Worm (Caenorhabditis elegans) whole organism, midembryonic: Measurements from ENCODE around the gene K06B9.6.
"Not testable (repeated sequence)": the region's sequence is repeated elsewhere in the genome, so short reads cannot be mapped to it uniquely, and the experiment has no call there.

ENCODE experiments used
- T22C8.4 ChIP-seq: fragments of 200-800 bp; sonication (Bioruptor generic); IDR thresholded peaks from 2 replicates; pipeline ENCODE4 v1.3.6; 2022; ENCODE audit warnings: missing genetic modification characterization, missing compliant biosample characterization
- cog-1 ChIP-seq: sonication (generic microtip); optimal IDR thresholded peaks from 2 replicates; lab custom pipeline; 2016; ENCODE audit warnings: missing genetic modification characterization, missing compliant biosample characterization
- flt-1 ChIP-seq: fragments of 200-800 bp; sonication (Bioruptor generic); IDR thresholded peaks from 2 replicates; pipeline ENCODE4 v1.3.6; 2022; ENCODE audit warnings: missing genetic modification characterization, missing compliant biosample characterization
- klf-2 ChIP-seq: fragments of 200-800 bp; sonication (Bioruptor generic); conservative IDR thresholded peaks from 2 replicates; pipeline ENCODE4 v1.3.6; 2022; ENCODE audit warnings: missing genetic modification reagents, missing genetic modification characterization, missing compliant biosample characterization
- med-1 ChIP-seq: sonication (generic microtip); optimal IDR thresholded peaks from 2 replicates; lab custom pipeline; 2017; ENCODE audit warnings: missing genetic modification characterization, mild to moderate bottlenecking, missing compliant biosample characterization, antibody characterized with exemption, missing genetic modification reagents; ENCODE audit not compliant: insufficient read depth
- ref-1 ChIP-seq: fragments of 200-800 bp; sonication (Bioruptor generic); conservative IDR thresholded peaks from 2 replicates; pipeline ENCODE4 v1.3.6; 2022; ENCODE audit warnings: missing genetic modification reagents, missing genetic modification characterization, missing compliant biosample characterization
- tab-1 ChIP-seq: fragments of 200-800 bp; sonication (Bioruptor generic); IDR thresholded peaks from 2 replicates; pipeline ENCODE4 v1.3.6; 2022; ENCODE audit warnings: missing genetic modification characterization, missing compliant biosample characterization
- ztf-23 ChIP-seq: fragments of 200-800 bp; sonication (Bioruptor generic); IDR thresholded peaks from 2 replicates; pipeline ENCODE4 v1.3.6; 2022; ENCODE audit warnings: missing genetic modification reagents, missing genetic modification characterization, missing compliant biosample characterization
- ztf-29 ChIP-seq: fragments of 200-800 bp; sonication (Bioruptor generic); IDR thresholded peaks from 2 replicates; pipeline ENCODE4 v1.3.6; 2022; ENCODE audit warnings: missing genetic modification reagents, missing genetic modification characterization, missing compliant biosample characterization

The K06B9.6 gene

DNA sequence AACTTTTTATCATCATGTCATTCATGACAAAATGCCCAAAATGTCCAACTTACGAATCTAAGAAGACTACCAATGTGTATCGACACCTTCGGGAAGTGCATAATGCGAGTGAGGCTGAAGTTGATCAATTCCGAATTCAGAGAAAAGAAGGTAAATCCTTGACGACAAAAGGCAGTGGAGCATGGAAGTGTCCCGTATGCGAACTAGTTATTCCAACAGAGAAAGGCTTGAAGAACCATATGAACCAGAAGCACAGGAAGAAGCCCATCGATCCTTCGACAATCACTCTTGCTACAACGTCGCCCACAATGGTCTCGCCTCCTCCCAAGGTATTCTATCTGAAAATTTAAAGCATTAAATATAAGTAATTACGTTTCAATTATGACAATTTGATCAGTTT, 10.5 kb downstream of the K06B9.6 start, which contains the start of gene K08D10.11:
K08D10.11 (minus strand) TSS at position 101 of the 400 bp plus-strand sequence.
- not testable (repeated sequence) for TF ChIP-seq klf-2 (GFP tag; lab: Robert Waterston, UW); ztf-29 (GFP tag; lab: Robert Waterston, UW); cog-1 (tag; lab: Kevin White, UChicago)

DNA sequence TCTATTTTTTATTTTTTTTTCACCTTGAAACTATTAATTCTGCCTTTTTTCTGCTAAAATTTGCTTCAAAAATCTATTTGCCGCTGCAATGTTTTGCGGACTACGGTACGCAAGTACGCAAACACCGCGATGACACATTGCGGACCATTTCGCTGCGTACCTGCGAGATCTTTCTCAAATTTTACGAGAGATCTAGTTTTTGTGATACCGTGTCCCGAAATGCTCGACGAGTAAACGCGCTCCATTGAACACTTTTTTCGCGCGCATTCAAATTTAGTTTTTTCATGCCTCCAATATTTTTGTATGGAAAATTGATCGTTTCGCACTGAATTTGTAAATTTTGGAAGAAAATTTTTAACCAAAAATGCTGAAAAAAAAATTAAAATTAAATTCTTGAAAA, 11.9 kb downstream of the K06B9.6 start:
- TF ChIP-seq flt-1, result peak; percentile 51; the same call in 1 of the 2 replicates
- peak; percentile 78 for TF ChIP-seq ztf-23 (GFP tag; lab: Robert Waterston, UW)

DNA sequence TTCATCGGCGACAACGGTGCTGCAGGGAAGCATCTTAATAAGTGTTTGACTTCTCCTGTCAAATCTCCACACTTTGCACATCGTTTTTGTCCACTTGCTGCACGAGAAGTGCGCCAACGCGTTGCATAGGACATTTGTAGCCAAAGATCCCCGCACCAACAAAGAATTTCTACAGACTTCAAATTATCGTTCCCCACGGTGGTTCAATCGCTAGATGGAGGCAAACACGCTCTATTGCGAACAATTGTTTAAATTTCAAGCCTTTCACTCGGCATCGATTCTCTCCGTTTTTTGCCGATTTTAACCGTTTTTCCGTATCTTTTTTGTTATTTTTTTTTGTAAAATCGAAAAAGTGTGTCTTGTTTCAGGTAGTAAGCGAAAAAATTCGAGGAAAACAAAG, 16.6 kb downstream of the K06B9.6 start:
- 0 out of 2 replicates have a peak, but pooled peaks have one; percentile 39 for TF ChIP-seq ztf-23 (GFP tag; lab: Robert Waterston, UW)

DNA sequence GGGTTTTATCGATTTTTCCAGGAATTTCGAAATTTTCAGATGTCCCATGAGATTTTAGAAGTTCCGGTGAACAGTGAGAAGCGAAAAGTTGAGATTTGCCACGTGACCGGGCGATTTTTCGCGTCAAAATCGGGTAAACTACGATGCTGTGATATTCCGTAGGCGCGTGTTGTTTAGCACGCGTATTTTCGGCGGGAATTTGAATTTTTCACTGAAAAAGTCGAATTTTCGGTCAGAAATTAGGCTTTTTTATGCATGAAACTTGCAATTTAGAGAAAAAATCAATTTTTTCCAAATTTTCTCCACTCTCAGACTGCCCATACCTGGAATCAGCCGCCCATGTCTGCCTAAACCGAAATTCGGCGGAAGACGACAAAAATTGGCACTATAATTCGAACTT, 18.2 kb downstream of the K06B9.6 start, which contains the start of gene tsen-34:
tsen-34 (plus strand) TSS at position 34 of the 400 bp plus-strand sequence.
- TF ChIP-seq ztf-29 (GFP tag; lab: Robert Waterston, UW) (no peak), tab-1 (no peak), T22C8.4 (GFP tag; lab: Robert Waterston, UW) (no peak), ztf-23 (GFP tag; lab: Robert Waterston, UW) (no peak), flt-1 (no peak), ref-1 (GFP tag; lab: Robert Waterston, UW) (no peak), klf-2 (GFP tag; lab: Robert Waterston, UW) (no peak), med-1 (GFP tag; lab: Kevin White, UChicago) (no peak)

DNA sequence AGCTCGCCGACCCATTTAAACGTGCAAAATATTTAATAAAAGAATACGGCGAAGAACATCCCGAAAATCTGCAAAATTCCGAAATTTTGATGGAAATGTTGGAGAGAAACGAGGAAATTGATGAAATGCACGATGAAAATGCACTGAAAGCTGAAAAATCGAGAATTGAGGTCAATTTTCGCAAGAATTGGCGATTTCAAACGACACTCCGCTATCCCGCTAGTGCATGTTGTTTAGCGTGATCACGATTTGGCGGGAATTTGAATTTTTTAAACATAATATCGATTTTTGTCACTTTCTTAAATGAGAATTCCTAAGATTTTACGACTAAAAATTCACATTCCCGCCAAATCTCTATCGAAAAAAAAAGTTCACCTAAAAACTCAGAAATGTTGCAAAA, 19.1 kb downstream of the K06B9.6 start:
- TF ChIP-seq med-1 (GFP tag; lab: Kevin White, UChicago) (no peak), ztf-29 (GFP tag; lab: Robert Waterston, UW) (no peak)

DNA sequence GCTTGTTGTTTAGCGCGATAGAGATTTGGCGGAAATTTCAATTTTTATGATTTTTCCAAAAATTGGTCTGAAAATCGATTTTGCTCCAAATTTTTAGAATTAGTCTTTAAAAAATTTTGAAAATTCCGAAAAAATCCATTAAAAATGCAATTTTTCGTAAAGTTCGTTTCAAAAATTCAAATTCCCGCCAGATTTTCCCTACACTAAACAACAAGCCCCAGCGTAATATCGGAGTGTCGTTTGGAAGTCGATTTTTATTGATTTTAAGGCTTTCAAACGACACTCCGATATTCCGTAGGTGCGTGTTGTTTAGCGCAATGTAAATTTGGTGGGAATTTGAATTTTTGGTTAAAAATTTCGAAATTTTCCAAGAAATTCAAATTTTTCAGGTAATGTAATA, 20.0 kb downstream of the K06B9.6 start:
- no peak for TF ChIP-seq cog-1 (tag; lab: Kevin White, UChicago)
- TF ChIP-seq ref-1 (GFP tag; lab: Robert Waterston, UW), result no peak
- TF ChIP-seq ztf-29 (GFP tag; lab: Robert Waterston, UW), result no peak
- TF ChIP-seq T22C8.4 (GFP tag; lab: Robert Waterston, UW), result no peak
- TF ChIP-seq med-1 (GFP tag; lab: Kevin White, UChicago), result no peak
- TF ChIP-seq klf-2 (GFP tag; lab: Robert Waterston, UW), result no peak
- no peak for TF ChIP-seq flt-1
- no peak for TF ChIP-seq ztf-23 (GFP tag; lab: Robert Waterston, UW)

DNA sequence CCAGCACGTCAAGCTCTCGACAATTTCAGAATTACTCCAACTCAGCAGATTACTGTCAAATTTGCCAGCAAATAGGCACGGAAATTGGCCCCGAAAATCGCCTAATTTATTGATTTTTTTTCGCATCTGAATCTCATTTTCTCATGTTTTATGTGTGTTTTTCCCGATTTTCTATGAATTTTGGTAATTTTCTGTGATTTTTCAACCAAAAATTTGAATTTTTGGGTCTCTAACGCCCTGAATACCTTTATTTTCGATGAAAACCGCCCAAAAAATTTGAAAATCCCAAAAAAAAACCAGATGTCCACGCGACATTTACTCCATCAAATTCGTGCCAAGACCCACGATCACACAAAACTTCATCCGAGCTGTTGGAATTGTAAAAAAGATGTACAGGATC, 20.5 kb downstream of the K06B9.6 start, which contains the start of gene dnj-15:
dnj-15 (plus strand) TSS at position 301 of the 400 bp plus-strand sequence.
- TF ChIP-seq cog-1 (tag; lab: Kevin White, UChicago), result no peak
- TF ChIP-seq med-1 (GFP tag; lab: Kevin White, UChicago), result no peak
- TF ChIP-seq flt-1, result no peak
- TF ChIP-seq ztf-23 (GFP tag; lab: Robert Waterston, UW), result no peak
- TF ChIP-seq tab-1, result no peak
- TF ChIP-seq ztf-29 (GFP tag; lab: Robert Waterston, UW), result no peak
- no peak for TF ChIP-seq T22C8.4 (GFP tag; lab: Robert Waterston, UW)
- no peak for TF ChIP-seq klf-2 (GFP tag; lab: Robert Waterston, UW)
- no peak for TF ChIP-seq ref-1 (GFP tag; lab: Robert Waterston, UW)

DNA sequence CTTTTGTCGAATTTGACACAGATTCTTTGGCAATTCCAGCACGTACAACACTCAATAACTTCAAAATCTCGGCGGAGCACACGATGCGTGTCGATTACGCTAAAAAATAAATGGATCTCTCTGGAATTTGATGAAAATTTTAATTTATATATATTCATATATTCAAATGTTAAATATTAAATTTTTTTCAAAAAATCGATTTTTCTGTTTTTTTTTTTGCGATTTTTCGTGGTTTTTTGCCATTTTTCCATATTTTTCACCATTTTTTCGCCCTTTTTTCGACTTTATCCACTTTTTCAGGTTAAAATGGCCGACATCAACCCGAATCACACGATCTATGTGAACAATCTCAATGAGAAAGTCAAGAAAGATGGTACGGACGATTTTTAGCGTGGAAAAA, 22.8 kb downstream of the K06B9.6 start, which contains the start of gene rnp-3:
rnp-3 (plus strand) TSS at position 301 of the 400 bp plus-strand sequence.
- TF ChIP-seq cog-1 (tag; lab: Kevin White, UChicago), result no peak
- no peak for TF ChIP-seq med-1 (GFP tag; lab: Kevin White, UChicago)
- TF ChIP-seq ztf-23 (GFP tag; lab: Robert Waterston, UW), result no peak
- no peak for TF ChIP-seq klf-2 (GFP tag; lab: Robert Waterston, UW)
- TF ChIP-seq tab-1, result no peak
- no peak for TF ChIP-seq flt-1
- TF ChIP-seq ref-1 (GFP tag; lab: Robert Waterston, UW), result no peak
- no peak for TF ChIP-seq ztf-29 (GFP tag; lab: Robert Waterston, UW)
- TF ChIP-seq T22C8.4 (GFP tag; lab: Robert Waterston, UW), result no peak

DNA sequence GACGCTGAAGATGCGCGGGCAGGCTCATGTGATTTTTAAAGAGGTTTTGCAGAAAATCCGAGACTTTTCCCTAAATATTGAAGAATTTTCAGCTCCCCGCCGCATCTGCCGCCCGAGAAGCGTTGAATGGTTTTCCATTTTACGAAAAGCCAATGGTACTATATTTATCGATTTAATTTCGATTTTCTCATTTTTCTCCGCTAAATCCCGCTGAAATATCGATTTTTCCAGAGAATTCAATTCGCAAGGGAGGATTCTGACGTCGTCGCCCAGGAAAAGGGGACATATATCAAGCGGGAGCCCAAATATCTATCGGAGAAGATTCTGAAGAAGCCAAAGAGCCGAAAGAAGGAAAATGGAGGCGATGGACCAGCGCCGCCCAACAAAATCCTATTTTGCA, 24.4 kb downstream of the K06B9.6 start:
- TF ChIP-seq ztf-29 (GFP tag; lab: Robert Waterston, UW), result no peak
- TF ChIP-seq tab-1, result no peak
- no peak for TF ChIP-seq klf-2 (GFP tag; lab: Robert Waterston, UW)
- peak; percentile 54 for TF ChIP-seq T22C8.4 (GFP tag; lab: Robert Waterston, UW)
- TF ChIP-seq med-1 (GFP tag; lab: Kevin White, UChicago), result no peak
- no peak for TF ChIP-seq flt-1
- TF ChIP-seq cog-1 (tag; lab: Kevin White, UChicago), result no peak

DNA sequence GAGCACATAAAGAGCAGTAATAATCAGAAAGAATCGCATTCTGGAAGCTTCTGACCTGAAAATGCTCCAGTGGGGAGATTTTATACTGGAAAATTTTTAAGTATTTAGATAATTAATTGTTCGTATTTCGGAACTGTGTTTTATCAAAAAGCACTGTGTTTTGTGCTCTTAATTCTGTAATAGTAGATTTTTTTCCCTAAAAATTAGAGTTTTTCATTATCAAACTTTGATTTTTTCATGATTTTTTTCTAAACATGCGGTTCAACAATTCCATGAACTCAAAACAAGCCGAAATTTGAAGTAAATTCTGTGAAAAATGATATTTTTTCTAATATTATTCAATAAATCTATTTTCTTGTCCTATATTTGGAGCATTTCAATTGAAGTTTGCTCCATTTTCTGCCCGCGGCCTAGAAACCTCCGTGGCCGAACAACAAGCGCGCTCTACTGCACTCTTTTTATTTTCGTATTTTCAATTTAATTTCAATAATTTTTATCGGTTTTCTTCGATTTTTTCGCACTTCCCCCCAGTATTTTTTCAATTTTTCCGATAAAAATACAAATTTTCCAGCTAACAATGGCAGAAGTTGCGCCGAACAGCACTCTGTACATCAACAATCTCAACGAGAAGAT, 25.0 kb downstream of the K06B9.6 start, which contains the start of the genes K08D10.13 and rnp-2:
K08D10.13 (minus strand) TSS at position 51 of the 633 bp plus-strand sequence.
rnp-2 (plus strand) TSS at position 546 of the 633 bp plus-strand sequence.
- TF ChIP-seq ref-1 (GFP tag; lab: Robert Waterston, UW), result no peak
- no peak for TF ChIP-seq cog-1 (tag; lab: Kevin White, UChicago)
- TF ChIP-seq ztf-29 (GFP tag; lab: Robert Waterston, UW), result no peak
- TF ChIP-seq flt-1, result peak; percentile 53; the same call in 1 of the 2 replicates
- no peak for TF ChIP-seq tab-1
- TF ChIP-seq med-1 (GFP tag; lab: Kevin White, UChicago), result no peak
- no peak for TF ChIP-seq T22C8.4 (GFP tag; lab: Robert Waterston, UW)
- 0 out of 2 replicates have a peak, but pooled peaks have one; percentile 11 for TF ChIP-seq ztf-23 (GFP tag; lab: Robert Waterston, UW)
- no peak for TF ChIP-seq klf-2 (GFP tag; lab: Robert Waterston, UW)
